Worm (Caenorhabditis elegans) whole organism, midembryonic: ENCODE measurements around the gene F14H3.6.

Experiments
- T22C8.4 ChIP-seq: fragments of 200-800 bp; sonication (Bioruptor generic); IDR thresholded peaks from 2 replicates; pipeline ENCODE4 v1.3.6; 2022; ENCODE audit warnings: missing genetic modification characterization, missing compliant biosample characterization
- cog-1 ChIP-seq: sonication (generic microtip); optimal IDR thresholded peaks from 2 replicates; lab custom pipeline; 2016; ENCODE audit warnings: missing genetic modification characterization, missing compliant biosample characterization
- flt-1 ChIP-seq: fragments of 200-800 bp; sonication (Bioruptor generic); IDR thresholded peaks from 2 replicates; pipeline ENCODE4 v1.3.6; 2022; ENCODE audit warnings: missing genetic modification characterization, missing compliant biosample characterization
- klf-2 ChIP-seq: fragments of 200-800 bp; sonication (Bioruptor generic); conservative IDR thresholded peaks from 2 replicates; pipeline ENCODE4 v1.3.6; 2022; ENCODE audit warnings: missing genetic modification reagents, missing genetic modification characterization, missing compliant biosample characterization
- med-1 ChIP-seq: sonication (generic microtip); optimal IDR thresholded peaks from 2 replicates; lab custom pipeline; 2017; ENCODE audit warnings: missing genetic modification characterization, mild to moderate bottlenecking, missing compliant biosample characterization, antibody characterized with exemption, missing genetic modification reagents; ENCODE audit not compliant: insufficient read depth
- ref-1 ChIP-seq: fragments of 200-800 bp; sonication (Bioruptor generic); conservative IDR thresholded peaks from 2 replicates; pipeline ENCODE4 v1.3.6; 2022; ENCODE audit warnings: missing genetic modification reagents, missing genetic modification characterization, missing compliant biosample characterization
- tab-1 ChIP-seq: fragments of 200-800 bp; sonication (Bioruptor generic); IDR thresholded peaks from 2 replicates; pipeline ENCODE4 v1.3.6; 2022; ENCODE audit warnings: missing genetic modification characterization, missing compliant biosample characterization
- ztf-23 ChIP-seq: fragments of 200-800 bp; sonication (Bioruptor generic); IDR thresholded peaks from 2 replicates; pipeline ENCODE4 v1.3.6; 2022; ENCODE audit warnings: missing genetic modification reagents, missing genetic modification characterization, missing compliant biosample characterization
- ztf-29 ChIP-seq: fragments of 200-800 bp; sonication (Bioruptor generic); IDR thresholded peaks from 2 replicates; pipeline ENCODE4 v1.3.6; 2022; ENCODE audit warnings: missing genetic modification reagents, missing genetic modification characterization, missing compliant biosample characterization

F14H3.6 gene

ce11 chrV:16040140-16040827 is 18.4 kb downstream of the F14H3.6 start, which contains the start of the genes his-4 and his-3:
Gene his-4 (minus strand): TSS chrV:16040515.
Gene his-3 (plus strand): TSS chrV:16040808.
- TF ChIP-seq cog-1 (tag; lab: Kevin White, UChicago) (peak; percentile 31), ref-1 (GFP tag; lab: Robert Waterston, UW) (0 out of 2 replicates have a peak, but pooled peaks have one; percentile 7), ztf-29 (GFP tag; lab: Robert Waterston, UW) (peak; percentile 76), T22C8.4 (GFP tag; lab: Robert Waterston, UW) (peak; percentile 12; the same call in 1 of the 2 replicates), flt-1 (GFP tag; lab: Robert Waterston, UW) (peak; percentile 64; the same call in 1 of the 2 replicates)

DNA sequence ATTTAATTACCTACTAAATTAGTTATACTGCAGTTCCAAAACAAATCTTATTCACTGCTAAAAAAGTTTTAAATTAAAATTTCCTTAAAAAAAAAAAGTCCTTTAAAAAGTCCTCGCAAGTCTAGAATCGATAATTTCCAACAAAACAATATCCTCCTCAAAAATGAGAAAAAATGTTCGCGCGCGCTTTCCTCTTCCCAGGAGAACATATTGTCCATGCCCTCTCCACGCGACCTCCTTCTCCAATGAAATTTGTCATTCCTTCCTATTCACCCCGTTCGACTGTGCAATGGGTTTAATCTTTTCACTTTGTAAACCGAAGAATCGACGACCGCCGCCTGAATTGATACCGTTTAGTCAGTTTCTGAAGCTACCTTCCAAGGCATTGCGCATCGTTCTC is 22.5 kb downstream of the F14H3.6 start, which contains the start of gene T10C6.10:
Gene T10C6.10 (plus strand): TSS at position 248 of the 400 bp plus-strand sequence.
- TF ChIP-seq tab-1 (GFP tag; lab: Robert Waterston, UW) (no peak), flt-1 (GFP tag; lab: Robert Waterston, UW) (no peak), T22C8.4 (GFP tag; lab: Robert Waterston, UW) (no peak)

DNA sequence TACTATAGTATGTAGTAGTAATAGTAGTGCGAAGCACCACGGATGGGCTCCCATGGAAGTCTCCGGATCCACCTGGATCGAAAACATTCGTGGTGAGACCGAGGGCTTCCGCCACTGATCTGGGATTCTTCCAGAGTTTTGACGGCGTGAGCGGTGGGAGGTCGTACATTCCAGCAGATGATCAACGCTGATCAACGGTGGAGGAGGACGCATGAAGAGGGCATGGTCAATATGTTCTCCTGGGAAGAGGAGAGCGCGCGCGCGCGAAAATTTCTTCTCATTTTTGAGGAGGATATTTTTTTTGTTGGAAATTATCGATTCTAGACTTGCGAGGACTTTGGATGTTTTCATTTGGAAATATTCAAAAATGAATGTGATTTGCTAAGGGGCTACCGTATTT is 25.2 kb downstream of the F14H3.6 start:
- TF ChIP-seq tab-1 (GFP tag; lab: Robert Waterston, UW) (no peak), ztf-29 (GFP tag; lab: Robert Waterston, UW) (no peak), T22C8.4 (GFP tag; lab: Robert Waterston, UW) (no peak), cog-1 (tag; lab: Kevin White, UChicago) (no peak), ref-1 (GFP tag; lab: Robert Waterston, UW) (no peak), ztf-23 (GFP tag; lab: Robert Waterston, UW) (no peak), klf-2 (no peak), med-1 (GFP tag; lab: Kevin White, UChicago) (no peak), flt-1 (GFP tag; lab: Robert Waterston, UW) (no peak)

- TF ChIP-seq med-1 (GFP tag; lab: Kevin White, UChicago) (no peak), ztf-23 (GFP tag; lab: Robert Waterston, UW) (no peak), klf-2 (no peak), ref-1 (GFP tag; lab: Robert Waterston, UW) (no peak), tab-1 (GFP tag; lab: Robert Waterston, UW) (no peak), T22C8.4 (GFP tag; lab: Robert Waterston, UW) (no peak), cog-1 (tag; lab: Kevin White, UChicago) (no peak), ztf-29 (GFP tag; lab: Robert Waterston, UW) (no peak), flt-1 (GFP tag; lab: Robert Waterston, UW) (no peak)
Measured at ce11 chrV:16032761-16033160, 25.9 kb downstream of the F14H3.6 start, which contains the start of gene T10C6.16. Gene T10C6.16 (minus strand): TSS chrV:16033005.

DNA sequence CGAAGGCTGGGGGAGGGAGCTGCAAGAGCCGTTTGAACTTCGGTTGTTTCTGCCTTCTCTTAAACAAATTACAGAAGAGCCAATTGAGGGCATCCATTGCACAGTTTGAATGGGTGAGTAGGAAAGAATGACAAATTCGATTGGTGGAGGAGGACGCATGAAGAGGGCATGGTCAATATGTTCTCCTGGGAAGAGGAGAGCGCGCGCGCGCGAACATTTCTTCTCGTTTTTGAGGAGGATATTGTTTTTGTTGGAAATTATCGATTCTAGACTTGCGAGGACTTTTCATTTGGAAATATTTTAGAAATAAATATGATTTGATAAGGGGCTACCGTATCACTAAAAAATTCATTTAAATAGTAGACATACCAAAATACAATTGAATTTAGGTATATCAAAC is 27.1 kb downstream of the F14H3.6 start, which contains the start of gene T10C6.7:
Gene T10C6.7 (minus strand): TSS at position 143 of the 400 bp plus-strand sequence.
- no peak for TF ChIP-seq ztf-29 (GFP tag; lab: Robert Waterston, UW)
- no peak for TF ChIP-seq tab-1 (GFP tag; lab: Robert Waterston, UW)
- TF ChIP-seq ref-1 (GFP tag; lab: Robert Waterston, UW), result no peak
- TF ChIP-seq klf-2, result no peak
- TF ChIP-seq T22C8.4 (GFP tag; lab: Robert Waterston, UW), result no peak
- TF ChIP-seq med-1 (GFP tag; lab: Kevin White, UChicago), result no peak
- TF ChIP-seq cog-1 (tag; lab: Kevin White, UChicago), result no peak
- no peak for TF ChIP-seq flt-1 (GFP tag; lab: Robert Waterston, UW)
- TF ChIP-seq ztf-23 (GFP tag; lab: Robert Waterston, UW), result no peak

DNA sequence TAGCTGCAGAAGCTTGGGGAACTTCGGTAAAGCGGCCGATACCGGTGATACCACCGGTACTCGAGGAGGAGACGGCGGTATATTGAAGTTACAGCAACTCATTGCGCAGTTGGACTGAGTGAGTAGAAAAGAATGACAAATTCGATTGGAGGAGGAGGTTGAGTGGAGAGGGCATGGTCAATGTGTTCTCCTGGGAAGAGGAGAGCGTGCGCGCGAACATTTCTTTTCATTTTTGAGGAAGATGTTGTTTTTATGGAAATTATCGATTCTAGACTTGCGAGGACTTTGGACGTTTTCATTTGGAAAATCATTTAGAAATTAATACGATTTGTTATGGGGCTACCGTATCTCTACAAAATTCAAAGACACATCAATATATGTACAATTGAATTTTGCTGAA is 29.5 kb downstream of the F14H3.6 start:
- no peak for TF ChIP-seq cog-1 (tag; lab: Kevin White, UChicago)
- TF ChIP-seq T22C8.4 (GFP tag; lab: Robert Waterston, UW), result no peak
- no peak for TF ChIP-seq ref-1 (GFP tag; lab: Robert Waterston, UW)
- no peak for TF ChIP-seq klf-2
- no peak for TF ChIP-seq tab-1 (GFP tag; lab: Robert Waterston, UW)
- TF ChIP-seq flt-1 (GFP tag; lab: Robert Waterston, UW), result no peak
- TF ChIP-seq ztf-29 (GFP tag; lab: Robert Waterston, UW), result no peak

DNA sequence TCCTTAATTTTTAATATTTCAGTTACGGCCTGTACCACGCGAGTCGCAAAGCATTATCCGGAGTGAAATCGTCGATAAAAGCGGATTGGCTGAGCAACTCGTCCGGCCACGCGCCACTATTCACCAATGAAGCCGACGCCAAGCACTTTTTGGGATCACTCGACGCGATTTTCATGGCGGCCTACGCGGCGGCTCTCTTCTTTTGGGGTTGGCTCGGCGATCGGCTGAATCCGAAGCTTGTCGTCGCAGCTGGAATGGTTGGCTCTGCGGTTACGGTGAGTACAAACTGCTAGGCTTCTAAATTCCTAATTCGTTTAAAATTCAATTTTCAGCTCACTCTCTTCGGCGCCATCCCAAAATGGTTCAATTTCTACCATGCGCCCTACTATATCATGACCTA is 33.8 kb downstream of the F14H3.6 start:
- TF ChIP-seq tab-1 (GFP tag; lab: Robert Waterston, UW), result 0 out of 2 replicates have a peak, but pooled peaks have one; percentile 39
- no peak for TF ChIP-seq T22C8.4 (GFP tag; lab: Robert Waterston, UW)

DNA sequence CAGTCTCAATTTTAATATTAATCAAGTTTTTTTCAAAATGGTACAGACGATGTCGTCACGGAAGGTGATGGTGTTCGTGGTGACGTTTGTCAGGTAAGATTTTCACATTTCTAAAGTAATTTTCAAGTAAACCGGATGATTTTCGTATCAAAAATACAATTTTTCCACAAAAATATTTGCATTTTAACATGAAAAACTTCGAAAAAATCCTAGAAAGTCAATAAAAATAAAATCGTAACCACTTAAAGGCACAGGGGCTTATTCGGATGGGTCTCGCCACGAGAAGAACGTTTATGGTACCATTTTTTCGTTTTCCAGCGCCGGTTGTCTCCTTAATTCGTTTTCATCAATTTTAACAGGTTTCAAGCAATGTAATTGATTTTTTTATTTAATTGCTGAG is 34.4 kb downstream of the F14H3.6 start, which contains the start of gene T10C6.6:
Gene T10C6.6 (plus strand): TSS at position 27 of the 400 bp plus-strand sequence.
- TF ChIP-seq klf-2 (no peak), tab-1 (GFP tag; lab: Robert Waterston, UW) (no peak), cog-1 (tag; lab: Kevin White, UChicago) (no peak), med-1 (GFP tag; lab: Kevin White, UChicago) (no peak), ref-1 (GFP tag; lab: Robert Waterston, UW) (no peak)

- TF ChIP-seq flt-1 (GFP tag; lab: Robert Waterston, UW) (no peak), T22C8.4 (GFP tag; lab: Robert Waterston, UW) (no peak), ztf-29 (GFP tag; lab: Robert Waterston, UW) (no peak), tab-1 (GFP tag; lab: Robert Waterston, UW) (no peak), klf-2 (no peak), med-1 (GFP tag; lab: Kevin White, UChicago) (no peak)
Measured at ce11 chrV:16023559-16023958, 35.1 kb downstream of the F14H3.6 start.
